Worm (Caenorhabditis elegans) whole organism, L1 larva: Measurements from ENCODE around the gene clec-40.

Source experiments
- fkh-10 ChIP-seq: sonication (generic microtip); optimal IDR thresholded peaks from 2 replicates; lab custom pipeline; 2017; ENCODE audit warnings: missing biosample characterization, missing genetic modification reagents, missing genetic modification characterization
- jun-1 ChIP-seq: fragments of 150-350 bp; optimal IDR thresholded peaks from 2 replicates; lab custom pipeline; 2014; ENCODE audit warnings: missing biosample characterization, missing genetic modification reagents, missing genetic modification characterization
- lin-13 ChIP-seq: fragments of 150-350 bp; optimal IDR thresholded peaks from 2 replicates; lab custom pipeline; 2014; ENCODE audit warnings: missing biosample characterization, missing genetic modification reagents, missing genetic modification characterization
- lin-14 ChIP-seq: fragments of 200-800 bp; sonication (Bioruptor generic); optimal IDR thresholded peaks from 2 replicates; lab custom pipeline; 2018; ENCODE audit warnings: mild to moderate bottlenecking, missing genetic modification characterization, moderate library complexity, missing compliant biosample characterization
- lsy-2 ChIP-seq, 2 experiments: fragments of 150-350 bp; optimal IDR thresholded peaks; 2 replicates each; lab custom pipeline; 2014; ENCODE audit warnings: missing biosample characterization in 2 of 2, missing genetic modification characterization in 2 of 2
- nhr-12 ChIP-seq: sonication (generic microtip); optimal IDR thresholded peaks from 2 replicates; lab custom pipeline; 2017; ENCODE audit warnings: missing biosample characterization, missing genetic modification characterization
- nhr-237 ChIP-seq: fragments of 150-350 bp; optimal IDR thresholded peaks from 2 replicates; lab custom pipeline; 2014; ENCODE audit warnings: missing biosample characterization, missing genetic modification characterization
- nhr-28 ChIP-seq: fragments of 150-350 bp; optimal IDR thresholded peaks from 2 replicates; lab custom pipeline; 2014; ENCODE audit warnings: missing biosample characterization, missing genetic modification characterization
- nhr-76 ChIP-seq: sonication (generic microtip); optimal IDR thresholded peaks from 2 replicates; lab custom pipeline; 2017; ENCODE audit warnings: missing biosample characterization, missing genetic modification characterization
- snpc-4 ChIP-seq: fragments of 150-350 bp; optimal IDR thresholded peaks from 2 replicates; lab custom pipeline; 2014; ENCODE audit warnings: missing biosample characterization, missing genetic modification characterization
- sox-4 ChIP-seq: sonication (generic microtip); optimal IDR thresholded peaks from 2 replicates; lab custom pipeline; 2016; ENCODE audit warnings: missing genetic modification characterization, missing compliant biosample characterization
- tbx-2 ChIP-seq: sonication (generic microtip); optimal IDR thresholded peaks from 2 replicates; lab custom pipeline; 2016; ENCODE audit warnings: missing genetic modification characterization, missing compliant biosample characterization

ce11 chrV:16857977-16858479 lies 17.2 kb upstream of the clec-40 start, which contains the start of the genes clec-31 and clec-22:
- TF ChIP-seq lsy-2 (tag; optimal IDR thresholded peaks at IDR 0.05; lab: Kevin White, UChicago) (no peak), fkh-10 (GFP tag; lab: Kevin White, UChicago) (no peak), sox-4 (tag; lab: Kevin White, UChicago) (no peak), tbx-2 (no peak), snpc-4 (tag; lab: Kevin White, UChicago) (no peak), lin-14 (GFP tag; lab: Kevin White, UChicago) (no peak), lin-13 (GFP tag; lab: Kevin White, UChicago) (no peak), nhr-76 (no peak), jun-1 (no peak), nhr-237 (no peak), nhr-12 (tag; lab: Kevin White, UChicago) (no peak), nhr-28 (tag; lab: Kevin White, UChicago) (no peak)
